Fruit fly (Drosophila melanogaster) whole organism, larva: Measurements from ENCODE around the gene Slip1.

ENCODE experiments used
- noc ChIP-seq: fragments of 200-800 bp; sonication (Bioruptor generic); optimal IDR thresholded peaks from 3 replicates; lab custom pipeline; 2019; ENCODE audit warnings: missing biosample characterization, mild to moderate bottlenecking, missing genetic modification characterization, moderate library complexity

Slip1 gene

dm6 chr4:663055-663670, at the start of gene Slip1, which contains the start of gene CG46466:
Gene Slip1, plus strand, starts transcription at chr4:663621.
Gene CG46466, minus strand, starts transcription at chr4:663124.
- no peak for TF ChIP-seq noc (tag; lab: Kevin White, UChicago)

dm6 chr4:625898-626644, 37.4 kb upstream of the Slip1 start, which contains the start of gene mav:
Gene mav, minus strand, starts transcription at chr4:626031.
- TF ChIP-seq noc (tag; lab: Kevin White, UChicago) = no peak

- no peak for TF ChIP-seq noc (tag; lab: Kevin White, UChicago)
Measured at dm6 chr4:629391-629790, 34.0 kb upstream of the Slip1 start, which contains the start of gene Gat. Gene Gat, plus strand, starts transcription at chr4:629691.

dm6 chr4:646414-647016, 16.9 kb upstream of the Slip1 start, which contains the start of gene Ekar:
Gene Ekar, minus strand, starts transcription at chr4:646556.
- TF ChIP-seq noc (tag; lab: Kevin White, UChicago) = no peak

- TF ChIP-seq noc (tag; lab: Kevin White, UChicago) = no peak
Measured at dm6 chr4:647388-647787, 16.0 kb upstream of the Slip1 start.

dm6 chr4:659058-659588, 4.3 kb upstream of the Slip1 start:
- no peak for TF ChIP-seq noc (tag; lab: Kevin White, UChicago)

dm6 chr4:659884-660846, 3.3 kb upstream of the Slip1 start, which contains the start of gene gw:
Gene gw, minus strand, starts transcription at chr4:660608.
- no peak for TF ChIP-seq noc (tag; lab: Kevin White, UChicago)

- no peak for TF ChIP-seq noc (tag; lab: Kevin White, UChicago)
Measured at dm6 chr4:662101-662500, 1.3 kb upstream of the Slip1 start.

dm6 chr4:664277-664676, 856 bp downstream of the Slip1 start:
- TF ChIP-seq noc (tag; lab: Kevin White, UChicago) = no peak

dm6 chr4:670905-671419, 7.5 kb downstream of the Slip1 start, which contains the start of gene CG11360:
Gene CG11360, plus strand, starts transcription at chr4:671142.
- no peak for TF ChIP-seq noc (tag; lab: Kevin White, UChicago)

dm6 chr4:694917-695720, 31.7 kb downstream of the Slip1 start:
- TF ChIP-seq noc (tag; lab: Kevin White, UChicago) = no peak

dm6 chr4:695845-696244, 32.4 kb downstream of the Slip1 start, which contains the start of gene myo:
Gene myo, minus strand, starts transcription at chr4:696055.
- TF ChIP-seq noc (tag; lab: Kevin White, UChicago) = no peak

dm6 chr4:696638-697037, 33.2 kb downstream of the Slip1 start:
- TF ChIP-seq noc (tag; lab: Kevin White, UChicago) = no peak

- no peak for TF ChIP-seq noc (tag; lab: Kevin White, UChicago)
Measured at dm6 chr4:697463-697862, 34.0 kb downstream of the Slip1 start, which contains the start of gene ey. Gene ey, plus strand, starts transcription at chr4:697689.
